Worm (Caenorhabditis elegans): Measurements from ENCODE around the gene srd-38.

ce11 chrX:13307852-13308251 lies 16.2 kb downstream of the srd-38 start:
- TF ChIP-seq elt-3 (tag; optimal IDR thresholded peaks at IDR 0.05) (no peak), ama-1 (optimal IDR thresholded peaks at IDR 0.05) (no peak), unc-62 (GFP tag; optimal IDR thresholded peaks at IDR 0.05) (no peak), pha-4 (tag; optimal IDR thresholded peaks at IDR 0.05) (no peak), ZK546.5 (tag; optimal IDR thresholded peaks at IDR 0.05) (no peak), nhr-77 (tag; optimal IDR thresholded peaks at IDR 0.05) (no peak), nhr-237 (tag; optimal IDR thresholded peaks at IDR 0.05) (no peak)
